Worm (Caenorhabditis elegans) whole organism, midembryonic: ENCODE measurements around the gene B0244.4.

Experiments used
- T22C8.4 ChIP-seq: fragments of 200-800 bp; sonication (Bioruptor generic); IDR thresholded peaks from 2 replicates; pipeline ENCODE4 v1.3.6; 2022; ENCODE audit warnings: missing genetic modification characterization, missing compliant biosample characterization
- cog-1 ChIP-seq: sonication (generic microtip); optimal IDR thresholded peaks from 2 replicates; lab custom pipeline; 2016; ENCODE audit warnings: missing genetic modification characterization, missing compliant biosample characterization
- flt-1 ChIP-seq: fragments of 200-800 bp; sonication (Bioruptor generic); IDR thresholded peaks from 2 replicates; pipeline ENCODE4 v1.3.6; 2022; ENCODE audit warnings: missing genetic modification characterization, missing compliant biosample characterization
- klf-2 ChIP-seq: fragments of 200-800 bp; sonication (Bioruptor generic); conservative IDR thresholded peaks from 2 replicates; pipeline ENCODE4 v1.3.6; 2022; ENCODE audit warnings: missing genetic modification reagents, missing genetic modification characterization, missing compliant biosample characterization
- med-1 ChIP-seq: sonication (generic microtip); optimal IDR thresholded peaks from 2 replicates; lab custom pipeline; 2017; ENCODE audit warnings: missing genetic modification characterization, mild to moderate bottlenecking, missing compliant biosample characterization, antibody characterized with exemption, missing genetic modification reagents; ENCODE audit not compliant: insufficient read depth
- ref-1 ChIP-seq: fragments of 200-800 bp; sonication (Bioruptor generic); conservative IDR thresholded peaks from 2 replicates; pipeline ENCODE4 v1.3.6; 2022; ENCODE audit warnings: missing genetic modification reagents, missing genetic modification characterization, missing compliant biosample characterization
- tab-1 ChIP-seq: fragments of 200-800 bp; sonication (Bioruptor generic); IDR thresholded peaks from 2 replicates; pipeline ENCODE4 v1.3.6; 2022; ENCODE audit warnings: missing genetic modification characterization, missing compliant biosample characterization
- ztf-23 ChIP-seq: fragments of 200-800 bp; sonication (Bioruptor generic); IDR thresholded peaks from 2 replicates; pipeline ENCODE4 v1.3.6; 2022; ENCODE audit warnings: missing genetic modification reagents, missing genetic modification characterization, missing compliant biosample characterization
- ztf-29 ChIP-seq: fragments of 200-800 bp; sonication (Bioruptor generic); IDR thresholded peaks from 2 replicates; pipeline ENCODE4 v1.3.6; 2022; ENCODE audit warnings: missing genetic modification reagents, missing genetic modification characterization, missing compliant biosample characterization

The B0244.4 gene

DNA sequence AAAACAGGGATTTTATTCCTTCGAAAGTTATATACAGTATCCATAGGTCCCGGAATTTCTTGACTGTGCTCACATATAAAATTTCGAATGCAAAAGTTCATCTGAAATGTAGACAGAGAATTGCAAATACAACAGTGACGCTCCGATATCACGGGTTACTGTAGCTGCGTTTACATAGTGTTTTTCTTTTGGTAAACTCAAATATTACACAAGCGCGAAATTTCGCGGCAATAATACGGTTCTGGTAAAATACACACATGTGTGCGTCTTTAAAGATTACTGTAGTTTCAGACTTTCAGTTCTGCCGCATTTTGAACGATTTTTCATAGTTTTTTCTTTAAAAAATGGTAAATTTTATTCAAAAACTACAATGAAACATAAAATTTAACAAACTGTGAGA lies 43.3 kb downstream of the B0244.4 start, which contains the start of gene rev-3:
TSS of gene rev-3 (minus strand) at position 101 of the 400 bp plus-strand sequence.
- TF ChIP-seq T22C8.4 (GFP tag; lab: Robert Waterston, UW): no peak
- TF ChIP-seq tab-1: no peak
- TF ChIP-seq cog-1 (tag; lab: Kevin White, UChicago): no peak
- TF ChIP-seq ztf-23 (GFP tag; lab: Robert Waterston, UW): no peak
- no peak for TF ChIP-seq klf-2
- no peak for TF ChIP-seq ztf-29 (GFP tag; lab: Robert Waterston, UW)
- TF ChIP-seq med-1 (GFP tag; lab: Kevin White, UChicago): no peak
- TF ChIP-seq ref-1 (GFP tag; lab: Robert Waterston, UW): no peak
- TF ChIP-seq flt-1: no peak

DNA sequence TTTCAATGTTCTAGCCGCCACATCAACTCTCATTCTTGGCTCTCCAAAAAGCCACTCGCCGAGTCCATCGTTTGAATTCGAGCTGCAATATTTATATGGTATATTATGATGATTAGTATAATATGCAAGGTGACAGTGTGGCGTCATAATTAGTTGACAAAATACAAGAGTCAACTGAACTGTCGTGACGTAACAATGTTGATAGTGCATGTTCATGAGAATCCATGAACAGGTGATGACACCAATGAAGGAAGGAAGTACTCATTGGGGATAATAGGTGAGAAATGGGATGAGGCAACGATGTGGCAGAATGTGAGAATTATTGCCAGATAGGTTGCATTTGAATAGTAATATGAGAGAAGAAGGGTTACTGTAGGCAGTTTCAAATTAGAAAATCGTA lies 47.7 kb downstream of the B0244.4 start:
- TF ChIP-seq cog-1 (tag; lab: Kevin White, UChicago) (no peak), tab-1 (no peak), med-1 (GFP tag; lab: Kevin White, UChicago) (no peak), ztf-29 (GFP tag; lab: Robert Waterston, UW) (no peak), T22C8.4 (GFP tag; lab: Robert Waterston, UW) (no peak), klf-2 (no peak)

DNA sequence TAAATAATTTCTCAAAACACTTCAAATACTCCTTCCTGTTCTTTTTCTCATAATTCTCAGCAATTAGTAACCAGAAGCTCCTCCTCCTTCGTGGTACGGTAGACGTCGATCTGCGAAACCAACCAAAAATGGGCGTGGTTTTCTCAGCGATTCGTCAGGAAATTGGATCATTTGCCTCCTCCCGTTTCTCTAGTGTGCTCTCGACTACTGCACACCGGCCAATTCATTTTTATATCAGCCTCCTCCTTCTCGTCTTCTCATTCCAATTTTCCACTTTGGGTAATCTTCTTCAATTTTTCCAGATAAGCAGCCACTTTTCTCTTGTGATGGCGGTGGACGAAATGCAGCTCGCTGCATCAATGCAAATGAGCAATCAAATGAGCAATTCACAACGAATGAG lies 51.5 kb downstream of the B0244.4 start, which contains the start of gene ceh-10:
TSS of gene ceh-10 (plus strand) at position 301 of the 400 bp plus-strand sequence.
- TF ChIP-seq flt-1 (no peak), ref-1 (GFP tag; lab: Robert Waterston, UW) (no peak), tab-1 (no peak), ztf-29 (GFP tag; lab: Robert Waterston, UW) (no peak), ztf-23 (GFP tag; lab: Robert Waterston, UW) (no peak), T22C8.4 (GFP tag; lab: Robert Waterston, UW) (no peak), klf-2 (no peak)
